Fruit fly (Drosophila melanogaster): ENCODE results near the gene CG6040.

CG6040 gene

dm6 chr3R:19074207-19074606, 22.6 kb upstream of the CG6040 start (continued):
- TF ChIP-seq Eip93F (GFP tag; optimal IDR thresholded peaks at IDR 0.05) (no peak), Eip75B (GFP tag; optimal IDR thresholded peaks at IDR 0.05) (peak; percentile 71), net (GFP tag; optimal IDR thresholded peaks at IDR 0.05) (peak; percentile 50), dsx (GFP tag; optimal IDR thresholded peaks at IDR 0.05; ENCODE audit: poor library complexity, severe bottlenecking) (peak; percentile 47), CG16779 (tag; optimal IDR thresholded peaks at IDR 0.05) (peak; percentile 47), CG11762 (GFP tag; optimal IDR thresholded peaks at IDR 0.05; ENCODE audit: insufficient read depth) (no peak), ss (GFP tag; optimal IDR thresholded peaks at IDR 0.05) (peak in 1 of 2 experiments; percentile 0), Sox102F (GFP tag; optimal IDR thresholded peaks at IDR 0.05) (peak; percentile 13), CG10669 (GFP tag; optimal IDR thresholded peaks at IDR 0.05) (peak; percentile 48), Blimp-1 (GFP tag; optimal IDR thresholded peaks at IDR 0.05) (no peak), CG8119 (GFP tag; IDR thresholded peaks at IDR 0.05) (peak; percentile 74), Eip78C (GFP tag) (peak; percentile 82), achi (GFP tag; optimal IDR thresholded peaks at IDR 0.05) (peak; percentile 61), CG6163 (GFP tag; IDR thresholded peaks at IDR 0.05) (peak; percentile 91)

DNA sequence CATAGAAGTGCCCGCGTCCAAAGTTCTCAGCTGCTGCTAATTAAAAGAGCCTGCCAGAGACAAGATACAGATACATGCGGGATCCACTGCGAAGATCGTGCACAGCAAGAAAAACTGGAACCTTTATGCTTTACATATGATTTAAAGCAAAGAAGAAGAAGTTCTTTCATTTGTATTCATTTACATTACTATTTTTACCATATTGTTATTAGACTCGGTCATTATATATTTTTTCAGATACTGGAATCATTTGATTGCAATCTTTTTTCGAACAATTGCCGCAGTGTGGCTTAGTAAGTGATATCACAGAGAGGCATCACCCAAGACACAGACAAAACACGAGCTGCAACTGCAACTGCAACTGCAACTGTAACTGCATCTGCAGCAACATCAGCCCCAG, 21.6 kb upstream of the CG6040 start:
- no peak for TF ChIP-seq Sox102F (GFP tag; optimal IDR thresholded peaks at IDR 0.05)
- peak; percentile 42 for TF ChIP-seq Hr4 (GFP tag; optimal IDR thresholded peaks at IDR 0.05)
- TF ChIP-seq Lpt (GFP tag; optimal IDR thresholded peaks at IDR 0.05): peak; percentile 23
- no peak for TF ChIP-seq CG6792 (GFP tag; optimal IDR thresholded peaks at IDR 0.05)
- 0 out of 2 replicates have a peak, but pooled peaks have one; percentile 7 for TF ChIP-seq CG11294 (GFP tag; IDR thresholded peaks at IDR 0.05)
- TF ChIP-seq fd59A (GFP tag; optimal IDR thresholded peaks at IDR 0.05): peak; percentile 3
- no peak for TF ChIP-seq CG11902 (GFP tag; optimal IDR thresholded peaks at IDR 0.05)
- no peak for TF ChIP-seq CG34406 (GFP tag; optimal IDR thresholded peaks at IDR 0.05)
- TF ChIP-seq CG32006 (GFP tag; optimal IDR thresholded peaks at IDR 0.05): peak; percentile 53
- TF ChIP-seq Eip75B (GFP tag; optimal IDR thresholded peaks at IDR 0.05): peak; percentile 28
- TF ChIP-seq CG8319 (GFP tag; optimal IDR thresholded peaks at IDR 0.05): peak; percentile 10
- TF ChIP-seq CG6163 (GFP tag; IDR thresholded peaks at IDR 0.05): peak; percentile 65
- no peak for TF ChIP-seq lz (GFP tag; optimal IDR thresholded peaks at IDR 0.05)
- peak; percentile 33 for TF ChIP-seq CG3032 (tag; optimal IDR thresholded peaks at IDR 0.05)
- TF ChIP-seq Gug (GFP tag; IDR thresholded peaks at IDR 0.05): peak; percentile 68
- TF ChIP-seq net (GFP tag; optimal IDR thresholded peaks at IDR 0.05): peak; percentile 1
- no peak for TF ChIP-seq Blimp-1 (GFP tag; optimal IDR thresholded peaks at IDR 0.05)
- TF ChIP-seq CG11762 (GFP tag; optimal IDR thresholded peaks at IDR 0.05; ENCODE audit: insufficient read depth): peak; percentile 42
- peak; percentile 47 for TF ChIP-seq Sox14 (GFP tag; optimal IDR thresholded peaks at IDR 0.05)
- TF ChIP-seq CG3919 (GFP tag; optimal IDR thresholded peaks at IDR 0.05): peak; percentile 45
- no peak for TF ChIP-seq CG6854 (GFP tag; optimal IDR thresholded peaks at IDR 0.05)
- TF ChIP-seq spab (GFP tag; optimal IDR thresholded peaks at IDR 0.05): peak; percentile 35
- TF ChIP-seq CG6808 (GFP tag; optimal IDR thresholded peaks at IDR 0.05): peak; percentile 9
- TF ChIP-seq acj6 (GFP tag; optimal IDR thresholded peaks at IDR 0.05): peak; percentile 39
- TF ChIP-seq CG8119 (GFP tag; IDR thresholded peaks at IDR 0.05): peak; percentile 62; the same call in 2 of the 3 replicates
- TF ChIP-seq Hr39 (GFP tag; optimal IDR thresholded peaks at IDR 0.05): no peak
- peak; percentile 60 for TF ChIP-seq dsx (GFP tag; optimal IDR thresholded peaks at IDR 0.05; ENCODE audit: poor library complexity, severe bottlenecking)
- TF ChIP-seq Eip93F (GFP tag; optimal IDR thresholded peaks at IDR 0.05): no peak
- TF ChIP-seq eg (GFP tag; IDR thresholded peaks at IDR 0.05): peak; percentile 50; the same call in 2 of the 3 replicates
- TF ChIP-seq CG16779 (tag; optimal IDR thresholded peaks at IDR 0.05): no peak
- peak; percentile 63 for TF ChIP-seq CG15336 (GFP tag; IDR thresholded peaks at IDR 0.05)
- TF ChIP-seq pdm3 (GFP tag; optimal IDR thresholded peaks at IDR 0.05): peak; percentile 41
- TF ChIP-seq salr (GFP tag; optimal IDR thresholded peaks at IDR 0.05): peak in 1 of 2 experiments; percentile 60
- TF ChIP-seq Eip78C (GFP tag): peak; percentile 88
- TF ChIP-seq ss (GFP tag; optimal IDR thresholded peaks at IDR 0.05): peak; percentile 15 to 32
- TF ChIP-seq CG10631 (GFP tag; optimal IDR thresholded peaks at IDR 0.05): peak; percentile 55
- TF ChIP-seq OdsH (GFP tag; optimal IDR thresholded peaks at IDR 0.05): peak; percentile 29
- TF ChIP-seq Ets96B (tag; optimal IDR thresholded peaks at IDR 0.05): peak; percentile 54
- TF ChIP-seq CG6276 (GFP tag; optimal IDR thresholded peaks at IDR 0.05): peak; percentile 41
- TF ChIP-seq CG9139 (GFP tag; optimal IDR thresholded peaks at IDR 0.05): no peak
- TF ChIP-seq CG10669 (GFP tag; optimal IDR thresholded peaks at IDR 0.05): no peak
- TF ChIP-seq achi (GFP tag; optimal IDR thresholded peaks at IDR 0.05): peak; percentile 23
- no peak for TF ChIP-seq Ets21C (GFP tag; optimal IDR thresholded peaks at IDR 0.05)

All from whole organism, prepupa.